Worm (Caenorhabditis elegans): ENCODE data around the gene vamp-7.
A peak's percentile ranks its signal among the peaks of the same experiment; 100 is the strongest.

vamp-7 gene

ce11 chrIV:2630145-2630544 lies 22.3 kb downstream of the vamp-7 start:
- no peak for TF ChIP-seq F13C5.2 (tag; optimal IDR thresholded peaks at IDR 0.05)
- TF ChIP-seq ceh-36 (tag; optimal IDR thresholded peaks at IDR 0.05): peak; percentile 55

- TF ChIP-seq hnd-1 (tag; optimal IDR thresholded peaks at IDR 0.05): no peak
- no peak for TF ChIP-seq F13C5.2 (tag; optimal IDR thresholded peaks at IDR 0.05)
- TF ChIP-seq tra-4 (tag; optimal IDR thresholded peaks at IDR 0.05): no peak
- TF ChIP-seq ceh-13 (GFP tag; optimal IDR thresholded peaks at IDR 0.05): no peak
- TF ChIP-seq ama-1 (optimal IDR thresholded peaks at IDR 0.05): no peak
- no peak for TF ChIP-seq sea-1 (GFP tag; conservative IDR thresholded peaks at IDR 0.05)
- no peak for TF ChIP-seq B0310.2 (tag; optimal IDR thresholded peaks at IDR 0.05)
- TF ChIP-seq ceh-36 (tag; optimal IDR thresholded peaks at IDR 0.05): no peak
- no peak for TF ChIP-seq flt-1 (GFP tag; IDR thresholded peaks at IDR 0.05)
- TF ChIP-seq pes-1 (GFP tag; IDR thresholded peaks at IDR 0.05): no peak
- TF ChIP-seq ets-7 (tag; optimal IDR thresholded peaks at IDR 0.05): no peak
- TF ChIP-seq scrt-1 (GFP tag; IDR thresholded peaks at IDR 0.05): no peak
- no peak for TF ChIP-seq tbx-37 (GFP tag; conservative IDR thresholded peaks at IDR 0.05)
- TF ChIP-seq aly-1 (tag; optimal IDR thresholded peaks at IDR 0.05): no peak
- no peak for TF ChIP-seq hmg-4 (GFP tag; optimal IDR thresholded peaks at IDR 0.05)
Observed at ce11 chrIV:2634992-2635391, 27.1 kb downstream of the vamp-7 start.

ce11 chrIV:2639666-2640273 lies 31.9 kb downstream of the vamp-7 start:
- TF ChIP-seq ceh-13 (GFP tag; optimal IDR thresholded peaks at IDR 0.05) (no peak), pes-1 (GFP tag; IDR thresholded peaks at IDR 0.05) (peak; percentile 71), B0310.2 (tag; optimal IDR thresholded peaks at IDR 0.05) (peak; percentile 21), hmbx-1 (tag; optimal IDR thresholded peaks at IDR 0.05) (peak; percentile 47), scrt-1 (GFP tag; IDR thresholded peaks at IDR 0.05) (peak; percentile 75; the same call in 1 of the 2 replicates), aly-1 (tag; optimal IDR thresholded peaks at IDR 0.05) (no peak), tra-4 (tag; optimal IDR thresholded peaks at IDR 0.05) (no peak), F13C5.2 (tag; optimal IDR thresholded peaks at IDR 0.05) (no peak), tbx-11 (GFP tag; IDR thresholded peaks at IDR 0.05) (peak; percentile 73), hmg-4 (GFP tag; optimal IDR thresholded peaks at IDR 0.05) (peak; percentile 12), ama-1 (optimal IDR thresholded peaks at IDR 0.05) (no peak), ets-7 (tag; optimal IDR thresholded peaks at IDR 0.05) (peak; percentile 21), hnd-1 (tag; optimal IDR thresholded peaks at IDR 0.05) (peak; percentile 4), flt-1 (GFP tag; IDR thresholded peaks at IDR 0.05) (peak; percentile 67), ceh-36 (tag; optimal IDR thresholded peaks at IDR 0.05) (peak; percentile 64), sea-1 (GFP tag; conservative IDR thresholded peaks at IDR 0.05) (peak; percentile 82), tbx-37 (GFP tag; conservative IDR thresholded peaks at IDR 0.05) (peak; percentile 52; the same call in 1 of the 2 replicates)

ce11 chrIV:2640950-2641349 lies 33.1 kb downstream of the vamp-7 start, which contains the start of the genes mdf-2 and nduv-3:
Gene mdf-2 (minus strand): TSS chrIV:2641125.
Gene nduv-3 (plus strand): TSS chrIV:2641310.
- no peak for TF ChIP-seq ceh-36 (tag; optimal IDR thresholded peaks at IDR 0.05)

- TF ChIP-seq hmbx-1 (tag; optimal IDR thresholded peaks at IDR 0.05) (no peak), sea-1 (GFP tag; conservative IDR thresholded peaks at IDR 0.05) (no peak), F13C5.2 (tag; optimal IDR thresholded peaks at IDR 0.05) (no peak), ceh-13 (GFP tag; optimal IDR thresholded peaks at IDR 0.05) (no peak), hnd-1 (tag; optimal IDR thresholded peaks at IDR 0.05) (no peak), ceh-36 (tag; optimal IDR thresholded peaks at IDR 0.05) (no peak), tbx-11 (GFP tag; IDR thresholded peaks at IDR 0.05) (no peak), pes-1 (GFP tag; IDR thresholded peaks at IDR 0.05) (no peak), scrt-1 (GFP tag; IDR thresholded peaks at IDR 0.05) (no peak), aly-1 (tag; optimal IDR thresholded peaks at IDR 0.05) (no peak), B0310.2 (tag; optimal IDR thresholded peaks at IDR 0.05) (no peak), ama-1 (optimal IDR thresholded peaks at IDR 0.05) (no peak), ets-7 (tag; optimal IDR thresholded peaks at IDR 0.05) (no peak)
Observed at ce11 chrIV:2642054-2642453, 34.2 kb downstream of the vamp-7 start.

- no peak for TF ChIP-seq ama-1 (optimal IDR thresholded peaks at IDR 0.05)
- no peak for TF ChIP-seq pes-1 (GFP tag; IDR thresholded peaks at IDR 0.05)
- TF ChIP-seq hmbx-1 (tag; optimal IDR thresholded peaks at IDR 0.05): no peak
- TF ChIP-seq aly-1 (tag; optimal IDR thresholded peaks at IDR 0.05): no peak
- no peak for TF ChIP-seq tra-4 (tag; optimal IDR thresholded peaks at IDR 0.05)
- no peak for TF ChIP-seq flt-1 (GFP tag; IDR thresholded peaks at IDR 0.05)
- no peak for TF ChIP-seq ets-7 (tag; optimal IDR thresholded peaks at IDR 0.05)
- no peak for TF ChIP-seq hmg-4 (GFP tag; optimal IDR thresholded peaks at IDR 0.05)
- no peak for TF ChIP-seq scrt-1 (GFP tag; IDR thresholded peaks at IDR 0.05)
- TF ChIP-seq B0310.2 (tag; optimal IDR thresholded peaks at IDR 0.05): no peak
- no peak for TF ChIP-seq tbx-11 (GFP tag; IDR thresholded peaks at IDR 0.05)
- TF ChIP-seq sea-1 (GFP tag; conservative IDR thresholded peaks at IDR 0.05): no peak
- TF ChIP-seq ceh-36 (tag; optimal IDR thresholded peaks at IDR 0.05): no peak
- TF ChIP-seq hnd-1 (tag; optimal IDR thresholded peaks at IDR 0.05): no peak
- no peak for TF ChIP-seq F13C5.2 (tag; optimal IDR thresholded peaks at IDR 0.05)
- TF ChIP-seq ceh-13 (GFP tag; optimal IDR thresholded peaks at IDR 0.05): no peak
- no peak for TF ChIP-seq tbx-37 (GFP tag; conservative IDR thresholded peaks at IDR 0.05)
Observed at ce11 chrIV:2642673-2643072, 34.8 kb downstream of the vamp-7 start, which contains the start of gene ric-8. Gene ric-8 (plus strand): TSS chrIV:2642973.

- TF ChIP-seq sea-1 (GFP tag; conservative IDR thresholded peaks at IDR 0.05) (no peak), tra-4 (tag; optimal IDR thresholded peaks at IDR 0.05) (no peak), tbx-37 (GFP tag; conservative IDR thresholded peaks at IDR 0.05) (no peak), ceh-36 (tag; optimal IDR thresholded peaks at IDR 0.05) (no peak), ets-7 (tag; optimal IDR thresholded peaks at IDR 0.05) (no peak), tbx-11 (GFP tag; IDR thresholded peaks at IDR 0.05) (no peak), aly-1 (tag; optimal IDR thresholded peaks at IDR 0.05) (no peak), pes-1 (GFP tag; IDR thresholded peaks at IDR 0.05) (no peak), flt-1 (GFP tag; IDR thresholded peaks at IDR 0.05) (no peak), hmg-4 (GFP tag; optimal IDR thresholded peaks at IDR 0.05) (no peak), B0310.2 (tag; optimal IDR thresholded peaks at IDR 0.05) (no peak), hmbx-1 (tag; optimal IDR thresholded peaks at IDR 0.05) (no peak), ceh-13 (GFP tag; optimal IDR thresholded peaks at IDR 0.05) (no peak), hnd-1 (tag; optimal IDR thresholded peaks at IDR 0.05) (no peak), F13C5.2 (tag; optimal IDR thresholded peaks at IDR 0.05) (no peak), ama-1 (optimal IDR thresholded peaks at IDR 0.05) (no peak), scrt-1 (GFP tag; IDR thresholded peaks at IDR 0.05) (no peak)
Observed at ce11 chrIV:2650031-2650430, 42.2 kb downstream of the vamp-7 start.
